Worm (Caenorhabditis elegans): Measurements from ENCODE around the gene ugt-66.

DNA sequence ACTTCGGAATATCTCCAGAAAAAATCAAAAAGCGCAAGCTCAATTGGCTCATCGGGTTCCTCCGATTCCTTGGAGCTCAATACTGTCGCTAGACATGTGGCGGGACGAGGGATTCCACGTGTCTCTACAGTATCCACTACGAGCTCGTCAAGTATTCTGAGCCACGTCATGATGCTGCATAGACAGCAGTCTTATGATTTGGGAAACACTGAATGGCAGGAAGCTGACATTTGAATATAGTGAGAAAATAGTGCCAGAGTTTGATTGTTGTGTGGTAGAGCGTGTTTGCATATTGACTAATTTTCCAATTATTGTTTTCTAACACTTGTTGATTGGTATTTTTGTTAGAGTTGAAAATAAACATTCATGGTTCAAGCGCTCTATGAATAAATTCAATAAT lies 31.0 kb downstream of the ugt-66 start:
- TF ChIP-seq W03F9.2 (tag; optimal IDR thresholded peaks at IDR 0.05) = no peak
- no peak for TF ChIP-seq him-1 (tag; optimal IDR thresholded peaks at IDR 0.05)

Data from whole organism, L4/young adult.